Fruit fly (Drosophila melanogaster): Measurements from ENCODE around the gene CG42824.
A peak's percentile ranks its signal among the peaks of the same experiment; 100 is the strongest.

CG42824 gene

DNA sequence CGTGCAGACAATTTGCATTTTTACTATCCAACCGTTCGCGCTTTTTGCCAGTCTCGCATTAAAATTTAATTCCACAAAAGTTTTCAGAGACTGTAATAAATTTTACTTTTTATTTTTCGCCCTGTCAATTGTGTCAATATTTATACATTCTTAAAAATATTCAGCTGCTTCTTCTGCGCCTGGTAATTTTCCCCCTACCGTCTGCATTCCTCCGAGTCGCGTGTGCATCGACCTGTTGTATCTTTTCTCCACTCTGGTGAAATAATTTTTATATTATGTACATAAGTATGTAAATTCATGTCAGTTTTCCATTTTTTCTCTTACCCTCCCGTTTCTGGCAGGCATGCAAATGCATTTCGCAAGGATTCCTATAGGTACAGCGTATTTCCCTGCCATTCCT, 3.1 kb downstream of the CG42824 start, which contains the start of gene CG34279:
Gene CG34279, minus strand, starts transcription at position 101 of the 400 bp plus-strand sequence.
- TF ChIP-seq salr (GFP tag; optimal IDR thresholded peaks at IDR 0.05) (no peak), Gug (GFP tag; IDR thresholded peaks at IDR 0.05) (no peak), CG6854 (GFP tag; optimal IDR thresholded peaks at IDR 0.05) (no peak), net (GFP tag; optimal IDR thresholded peaks at IDR 0.05) (no peak), Ets21C (GFP tag; optimal IDR thresholded peaks at IDR 0.05) (no peak), achi (GFP tag; optimal IDR thresholded peaks at IDR 0.05) (no peak), lz (GFP tag; optimal IDR thresholded peaks at IDR 0.05) (no peak), Eip93F (GFP tag; optimal IDR thresholded peaks at IDR 0.05) (no peak), Ets96B (tag; optimal IDR thresholded peaks at IDR 0.05) (no peak), Lpt (GFP tag; optimal IDR thresholded peaks at IDR 0.05) (no peak), Eip78C (GFP tag) (no peak), Hr38 (GFP tag; optimal IDR thresholded peaks at IDR 0.05) (no peak), CG9139 (GFP tag; optimal IDR thresholded peaks at IDR 0.05) (no peak), Eip75B (GFP tag; optimal IDR thresholded peaks at IDR 0.05) (no peak), CG34406 (GFP tag; optimal IDR thresholded peaks at IDR 0.05) (no peak)

DNA sequence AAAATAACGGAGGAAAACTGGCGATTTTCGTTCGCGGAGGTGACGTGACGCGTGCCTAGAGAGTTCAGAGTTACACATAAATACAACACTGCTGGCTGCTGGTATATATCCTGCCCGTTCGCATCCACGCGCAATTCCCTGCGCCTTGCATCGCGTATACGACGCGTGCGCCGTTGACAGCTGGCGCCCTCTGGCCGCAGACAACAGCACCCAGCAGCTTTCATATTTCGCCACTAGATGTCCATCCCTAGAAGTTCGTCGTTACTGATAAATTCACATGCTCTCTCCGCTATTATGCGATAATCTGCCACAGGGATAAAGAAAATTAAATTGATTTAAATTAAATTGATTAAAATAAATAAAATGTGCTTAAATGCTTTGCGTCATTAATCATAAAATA, 3.9 kb downstream of the CG42824 start, which contains the start of gene Sur-8:
Gene Sur-8, minus strand, starts transcription at position 82 of the 400 bp plus-strand sequence.
- TF ChIP-seq CG4318 (GFP tag; optimal IDR thresholded peaks at IDR 0.05) (no peak), CG8632 (GFP tag; optimal IDR thresholded peaks at IDR 0.05) (no peak), Eip93F (GFP tag; optimal IDR thresholded peaks at IDR 0.05) (no peak), topi (GFP tag; optimal IDR thresholded peaks at IDR 0.05) (peak; percentile 32), CG8119 (GFP tag; IDR thresholded peaks at IDR 0.05) (no peak), Lpt (GFP tag; optimal IDR thresholded peaks at IDR 0.05) (no peak), CG6854 (GFP tag; optimal IDR thresholded peaks at IDR 0.05) (no peak), Sox102F (GFP tag; optimal IDR thresholded peaks at IDR 0.05) (peak; percentile 1), CG32006 (GFP tag; optimal IDR thresholded peaks at IDR 0.05) (peak; percentile 26), Met (GFP tag; optimal IDR thresholded peaks at IDR 0.05) (peak; percentile 54), Gug (GFP tag; IDR thresholded peaks at IDR 0.05) (no peak), CG1621 (tag; optimal IDR thresholded peaks at IDR 0.05) (no peak), OdsH (GFP tag; optimal IDR thresholded peaks at IDR 0.05) (peak; percentile 51), CG15336 (GFP tag; IDR thresholded peaks at IDR 0.05) (no peak), vri (GFP tag; optimal IDR thresholded peaks at IDR 0.05) (peak; percentile 35), Eip75B (GFP tag; optimal IDR thresholded peaks at IDR 0.05) (peak; percentile 30), lz (GFP tag; optimal IDR thresholded peaks at IDR 0.05) (peak; percentile 55), eg (GFP tag; IDR thresholded peaks at IDR 0.05) (no peak; the same call in 2 of the 3 replicates), CG6163 (GFP tag; IDR thresholded peaks at IDR 0.05) (no peak), ss (GFP tag; optimal IDR thresholded peaks at IDR 0.05) (no peak), CG7368 (GFP tag; optimal IDR thresholded peaks at IDR 0.05) (peak; percentile 8), CG10669 (GFP tag; optimal IDR thresholded peaks at IDR 0.05) (no peak), Smox (GFP tag; optimal IDR thresholded peaks at IDR 0.05) (peak; percentile 30), dac (GFP tag; optimal IDR thresholded peaks at IDR 0.05) (peak; percentile 27), achi (GFP tag; optimal IDR thresholded peaks at IDR 0.05) (no peak), acj6 (GFP tag; optimal IDR thresholded peaks at IDR 0.05) (peak; percentile 33), esn (GFP tag; optimal IDR thresholded peaks at IDR 0.05) (peak; percentile 62), CG34406 (GFP tag; optimal IDR thresholded peaks at IDR 0.05) (peak; percentile 6), CG31627 (GFP tag; optimal IDR thresholded peaks at IDR 0.05) (peak; percentile 58), CG6276 (GFP tag; optimal IDR thresholded peaks at IDR 0.05) (no peak), CG6808 (GFP tag; optimal IDR thresholded peaks at IDR 0.05) (no peak), spab (GFP tag; optimal IDR thresholded peaks at IDR 0.05) (no peak), salr (GFP tag; optimal IDR thresholded peaks at IDR 0.05) (no peak), CG10631 (GFP tag; optimal IDR thresholded peaks at IDR 0.05) (peak; percentile 7), cyc (GFP tag; optimal IDR thresholded peaks at IDR 0.05) (peak; percentile 63), svp (GFP tag) (peak; percentile 68), CG11902 (GFP tag; optimal IDR thresholded peaks at IDR 0.05) (no peak), CG11762 (GFP tag; optimal IDR thresholded peaks at IDR 0.05; ENCODE audit: insufficient read depth) (peak; percentile 15), Ets96B (tag; optimal IDR thresholded peaks at IDR 0.05) (no peak), fkh (GFP tag; optimal IDR thresholded peaks at IDR 0.05) (peak; percentile 1), Hr39 (GFP tag; optimal IDR thresholded peaks at IDR 0.05) (peak; percentile 64), CG3032 (tag; optimal IDR thresholded peaks at IDR 0.05) (no peak), CG8319 (GFP tag; optimal IDR thresholded peaks at IDR 0.05) (peak; percentile 38), net (GFP tag; optimal IDR thresholded peaks at IDR 0.05) (peak; percentile 49), pdm3 (GFP tag; optimal IDR thresholded peaks at IDR 0.05) (peak; percentile 65)
